Fruit fly (Drosophila melanogaster) whole organism, larva: ENCODE data around the gene Setx.

Experiments
- noc ChIP-seq: fragments of 200-800 bp; sonication (Bioruptor generic); optimal IDR thresholded peaks from 3 replicates; lab custom pipeline; 2019; ENCODE audit warnings: missing biosample characterization, mild to moderate bottlenecking, missing genetic modification characterization, moderate library complexity

The Setx gene

DNA sequence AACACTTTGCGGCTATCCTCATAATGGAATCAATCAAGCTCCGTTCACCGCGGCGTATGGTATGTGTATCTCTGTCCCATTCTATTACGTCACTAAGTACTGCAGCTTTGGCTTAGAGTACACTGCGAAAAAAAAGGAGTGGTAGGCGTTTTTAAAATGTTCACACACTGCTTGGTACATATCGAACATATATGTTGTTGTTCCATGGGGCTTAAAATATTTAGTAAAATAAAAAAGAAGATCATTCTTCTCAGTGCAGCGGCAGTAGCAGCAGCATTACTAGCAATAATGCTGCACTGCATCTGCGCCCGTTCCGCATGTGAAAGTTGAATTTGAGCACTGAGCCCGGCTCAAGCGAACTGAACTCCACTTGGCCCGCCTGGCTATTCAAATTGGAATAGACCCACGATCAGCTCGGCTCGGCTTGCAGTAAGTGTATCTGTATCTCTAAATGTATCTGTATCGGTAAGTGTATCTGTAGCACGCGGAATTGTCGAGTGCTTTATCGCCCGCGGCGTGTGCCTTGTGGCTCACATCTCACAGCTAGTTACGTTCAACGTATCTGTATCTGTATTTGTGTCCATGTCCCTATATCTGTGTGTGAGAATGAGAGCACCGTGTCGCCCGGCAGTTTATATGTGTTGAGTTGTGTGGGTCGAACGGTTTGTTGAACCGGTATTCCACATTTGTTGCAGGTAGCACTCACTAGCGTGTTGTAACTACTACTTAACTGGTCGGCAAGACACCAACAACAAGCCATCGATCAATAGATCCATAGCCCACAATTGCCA is 16.1 kb upstream of the Setx start:
- TF ChIP-seq noc: no peak

DNA sequence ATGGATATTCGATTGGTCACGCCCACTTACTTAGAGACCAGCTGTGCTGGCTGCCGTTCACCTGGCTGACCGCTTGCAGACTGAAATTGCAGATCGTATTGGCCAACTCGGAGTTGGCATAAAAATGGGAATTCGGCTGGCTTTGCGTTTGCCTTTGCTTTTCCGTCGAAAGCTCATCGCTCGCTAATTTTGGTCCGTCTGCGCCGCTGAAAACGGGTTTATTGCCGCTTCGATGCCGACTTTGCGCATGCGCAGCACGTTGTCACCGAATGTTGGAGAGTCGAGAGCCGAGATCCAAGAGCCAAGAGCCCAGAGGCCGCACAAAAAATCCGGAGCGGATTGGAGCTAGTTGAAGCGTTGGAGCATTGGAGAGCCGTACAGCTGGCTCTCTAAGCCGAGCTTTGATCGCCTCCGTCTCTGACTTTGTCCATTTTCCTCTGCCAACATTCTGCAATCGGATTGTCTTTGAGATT is 14.5 kb upstream of the Setx start, which contains the start of gene CG13676:
TSS of gene CG13676 (minus strand) at position 87 of the 473 bp plus-strand sequence.
- peak; percentile 3 for TF ChIP-seq noc

DNA sequence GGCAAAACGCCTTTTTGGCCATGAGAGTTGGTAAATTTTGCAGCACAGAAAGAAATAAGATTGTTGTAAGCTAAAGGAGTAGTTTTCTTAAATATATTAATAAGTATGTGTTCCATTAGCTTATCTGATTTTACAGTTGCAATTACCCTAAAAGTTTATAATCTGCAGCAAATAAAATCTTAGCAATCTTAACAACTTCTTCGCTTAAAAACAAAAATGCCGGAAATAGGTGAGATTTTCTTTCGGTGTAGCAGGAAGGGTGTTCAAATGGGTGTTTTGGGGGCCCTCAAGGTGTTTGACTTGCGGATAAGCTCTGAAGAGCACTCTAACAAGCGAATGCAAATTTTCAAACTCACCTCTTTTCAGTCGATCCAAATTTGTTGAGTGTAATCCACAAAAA is 13.5 kb upstream of the Setx start:
- no peak for TF ChIP-seq noc

DNA sequence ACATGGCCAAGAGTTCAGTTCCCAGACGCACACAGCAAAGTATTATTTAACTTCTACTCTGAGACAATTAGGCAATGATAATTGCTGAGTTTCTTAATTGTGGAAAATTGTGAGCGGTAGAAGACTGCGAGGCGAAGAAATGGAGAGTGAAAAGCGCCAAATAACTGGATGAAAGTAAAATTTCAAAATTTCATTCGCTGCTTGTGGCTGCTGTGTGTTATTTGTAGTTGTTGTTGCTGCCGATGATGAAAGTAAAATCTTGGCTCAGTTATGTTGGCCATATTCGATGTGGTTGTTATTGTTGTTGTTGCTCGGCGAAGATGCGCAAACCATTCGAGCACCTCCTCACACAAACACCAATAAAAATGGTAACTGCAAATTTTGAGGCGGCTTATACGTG is 13.0 kb upstream of the Setx start:
- TF ChIP-seq noc: no peak

DNA sequence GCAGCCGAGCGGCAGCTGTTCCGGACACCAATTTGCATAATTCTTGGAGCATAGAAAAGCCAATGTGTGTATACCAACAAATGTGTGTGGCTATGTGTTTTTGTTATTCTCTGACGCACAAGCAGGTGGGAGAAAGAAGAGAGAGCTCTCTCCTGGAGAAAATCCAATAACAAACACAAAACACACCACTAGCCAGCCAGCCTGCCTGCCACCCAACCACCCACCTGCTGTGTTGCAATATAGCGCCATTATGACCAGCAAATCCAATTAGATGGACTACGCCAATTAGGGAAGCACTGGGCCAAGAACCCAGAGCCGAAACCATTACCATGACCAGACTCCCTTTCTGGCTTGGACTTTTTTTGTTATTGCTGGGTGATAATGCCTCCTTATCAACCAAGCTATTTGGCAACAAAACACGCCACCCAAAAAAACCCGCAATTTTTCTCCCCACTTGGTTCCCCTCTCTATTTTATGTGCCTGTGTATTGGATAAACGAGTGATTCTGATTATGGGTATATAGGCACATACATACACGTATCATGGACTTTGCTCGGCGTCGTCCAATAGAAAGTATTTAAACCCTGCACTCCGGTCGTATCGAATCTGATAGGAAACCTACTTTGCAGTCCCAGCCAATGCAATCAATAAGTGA is 8.8 kb downstream of the Setx start:
- TF ChIP-seq noc: peak; percentile 60

DNA sequence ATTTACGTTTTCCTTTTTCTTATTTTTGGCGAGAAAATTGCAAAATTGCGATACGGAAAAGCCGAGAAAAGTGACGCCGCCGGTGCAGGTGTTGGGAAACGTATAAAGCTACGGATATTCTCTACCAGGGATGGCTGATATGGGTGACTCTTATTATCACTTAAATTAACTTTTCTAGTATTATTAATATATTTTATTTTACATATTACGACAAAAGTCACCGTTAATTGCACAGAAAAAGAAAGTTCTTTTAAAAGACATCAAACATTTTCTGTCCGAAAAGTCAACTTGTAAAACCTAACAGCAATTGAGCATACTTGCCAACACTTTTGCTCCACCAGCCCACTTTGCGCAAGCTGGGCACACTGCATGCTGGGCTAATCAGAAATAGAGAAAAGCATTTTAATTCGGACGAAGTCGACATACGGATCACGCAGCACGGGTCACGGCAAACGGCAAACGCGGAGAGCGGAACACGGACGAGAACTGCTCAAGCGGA is 9.5 kb downstream of the Setx start, which contains the start of the genes Cds and Uba2:
TSS of gene Cds (plus strand) at position 51 of the 499 bp plus-strand sequence.
TSS of gene Uba2 (minus strand) at position 107 of the 499 bp plus-strand sequence.
- peak; percentile 93 for TF ChIP-seq noc

DNA sequence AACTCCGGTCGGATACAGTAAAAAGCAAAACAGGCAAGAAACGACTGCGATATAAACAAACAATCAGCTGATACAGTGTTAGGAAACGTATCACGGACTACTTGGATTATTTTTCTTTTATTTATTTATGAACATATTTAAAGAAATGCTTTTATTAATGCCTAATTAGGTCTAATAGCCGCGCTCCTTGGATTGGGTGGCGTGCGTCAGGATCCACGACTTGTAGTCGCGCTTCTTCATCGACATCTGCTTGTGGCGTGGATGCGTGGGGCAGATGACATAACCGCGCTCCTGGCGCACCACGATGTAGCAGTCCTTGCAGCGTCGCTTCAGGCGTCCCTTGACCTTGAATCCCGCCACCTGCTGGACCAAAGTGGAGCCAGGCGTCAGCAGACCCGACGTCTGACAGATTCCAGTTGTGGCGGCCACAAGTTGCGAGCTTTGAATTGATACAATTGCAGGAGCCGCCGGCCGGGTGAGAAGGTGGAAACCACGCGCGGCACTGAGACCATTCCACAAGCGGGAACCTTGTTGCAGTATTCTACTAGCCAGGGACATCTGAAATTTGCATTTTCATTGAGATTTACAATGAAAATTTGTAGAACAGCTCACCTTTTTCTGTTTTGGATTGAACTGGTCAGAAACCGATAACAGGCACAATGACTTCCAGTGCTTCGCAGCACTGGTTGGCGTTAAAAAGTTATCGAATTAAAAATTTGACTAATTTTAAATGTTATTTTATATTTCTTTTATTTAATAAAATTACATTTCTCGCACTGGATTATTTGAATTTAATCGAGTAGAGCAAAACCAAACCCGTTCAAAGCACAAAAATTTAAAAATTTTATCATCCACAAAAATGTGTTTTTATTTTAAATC is 12.6 kb downstream of the Setx start, which contains the start of the genes CG7550 and mRpL36:
TSS of gene CG7550 (minus strand) at position 51 of the 879 bp plus-strand sequence.
TSS of gene mRpL36 (minus strand) at position 652 of the 879 bp plus-strand sequence.
- no peak for TF ChIP-seq noc

DNA sequence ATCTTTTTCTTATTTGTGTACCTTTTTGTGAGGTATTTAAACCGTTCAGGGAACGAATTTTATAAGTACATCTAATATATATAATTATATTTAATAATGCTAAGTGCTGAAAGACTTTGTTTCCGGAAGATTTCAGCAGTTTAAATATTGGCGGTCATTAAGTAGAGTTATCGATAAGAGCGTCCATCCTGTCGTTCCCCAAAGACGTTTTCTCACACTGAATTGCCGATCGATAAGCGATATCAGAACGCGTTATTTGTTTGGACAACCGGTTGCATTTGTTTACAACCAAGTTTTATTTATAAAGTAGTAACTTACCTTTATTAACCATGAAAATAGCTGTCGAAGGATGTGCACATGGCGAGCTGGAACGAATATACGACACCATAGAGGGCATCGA is 15.7 kb downstream of the Setx start, which contains the start of gene ldbr:
TSS of gene ldbr (plus strand) at position 238 of the 400 bp plus-strand sequence.
- no peak for TF ChIP-seq noc

DNA sequence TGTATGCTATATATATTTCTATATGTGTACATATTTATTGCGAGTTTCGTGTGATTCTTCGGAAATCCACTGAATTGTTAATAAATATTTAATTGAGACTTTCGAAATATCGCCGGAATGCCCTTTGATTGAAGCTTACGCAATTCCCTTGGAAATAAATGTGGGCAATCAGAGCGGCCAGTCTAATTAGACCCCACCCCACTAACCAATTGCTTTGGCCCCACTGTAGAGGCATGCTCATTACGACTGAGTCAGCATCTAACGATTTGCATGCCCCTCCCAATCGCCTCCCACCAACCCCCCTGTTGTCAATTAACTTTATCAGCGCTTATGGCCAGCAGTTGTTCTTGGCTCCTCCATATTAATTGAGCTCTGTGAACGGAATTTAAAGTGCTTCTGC is 20.5 kb downstream of the Setx start:
- no peak for TF ChIP-seq noc

DNA sequence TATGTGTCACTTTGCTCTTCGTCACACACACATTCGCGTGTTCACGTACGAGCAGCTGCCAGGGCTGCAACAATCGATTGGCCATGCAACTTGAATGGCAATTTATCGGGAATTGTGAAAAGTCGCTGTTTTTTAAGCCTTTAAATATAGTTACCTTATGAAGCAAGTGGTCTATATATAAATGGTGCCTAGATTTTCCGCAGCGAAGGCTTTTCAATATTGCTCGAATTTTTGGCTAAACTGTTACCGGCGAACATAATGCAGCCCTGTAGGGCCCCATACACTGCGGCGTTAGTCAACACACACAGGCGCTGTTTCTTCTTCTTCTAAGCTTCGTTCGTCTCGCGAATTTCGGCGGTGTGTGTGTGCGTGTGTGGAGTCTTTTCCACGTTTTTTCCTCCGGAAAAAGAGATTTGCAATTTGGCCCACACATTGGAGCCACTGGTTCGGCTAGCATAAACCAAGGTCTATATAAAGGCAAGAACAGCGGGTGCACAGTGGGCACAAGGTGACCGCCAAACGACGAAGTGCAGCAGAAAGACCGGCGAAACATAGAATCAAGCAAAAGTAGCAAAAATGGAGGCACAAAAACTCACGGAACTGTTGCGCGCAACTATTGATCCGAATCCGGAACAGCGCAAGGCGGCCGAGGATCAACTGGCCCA is 21.3 kb downstream of the Setx start, which contains the start of the genes Arp3 and msk:
TSS of gene Arp3 (minus strand) at position 39 of the 665 bp plus-strand sequence.
TSS of gene msk (plus strand) at position 316 of the 665 bp plus-strand sequence.
- TF ChIP-seq noc: peak; percentile 76

DNA sequence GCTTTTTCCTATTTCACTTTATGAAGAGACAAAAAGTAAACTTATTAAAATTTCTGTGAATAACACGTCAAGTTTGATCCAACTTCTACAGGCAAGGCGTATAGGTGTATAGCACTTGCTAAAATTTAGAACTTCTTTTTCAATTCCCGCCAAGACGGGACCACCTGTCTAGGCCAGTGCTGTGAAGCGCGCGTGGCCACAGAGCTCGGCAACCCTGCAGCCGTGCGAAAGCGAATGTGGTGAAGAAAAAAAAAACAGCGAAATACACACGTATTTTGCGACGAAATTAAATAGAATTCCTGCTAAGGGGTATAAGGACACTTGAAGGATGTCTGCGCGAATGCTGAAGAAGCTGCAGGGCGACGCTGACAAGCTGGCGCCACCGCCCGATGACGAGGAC is 27.1 kb downstream of the Setx start, which contains the start of gene Nulp1:
TSS of gene Nulp1 (plus strand) at position 198 of the 400 bp plus-strand sequence.
- TF ChIP-seq noc: no peak

DNA sequence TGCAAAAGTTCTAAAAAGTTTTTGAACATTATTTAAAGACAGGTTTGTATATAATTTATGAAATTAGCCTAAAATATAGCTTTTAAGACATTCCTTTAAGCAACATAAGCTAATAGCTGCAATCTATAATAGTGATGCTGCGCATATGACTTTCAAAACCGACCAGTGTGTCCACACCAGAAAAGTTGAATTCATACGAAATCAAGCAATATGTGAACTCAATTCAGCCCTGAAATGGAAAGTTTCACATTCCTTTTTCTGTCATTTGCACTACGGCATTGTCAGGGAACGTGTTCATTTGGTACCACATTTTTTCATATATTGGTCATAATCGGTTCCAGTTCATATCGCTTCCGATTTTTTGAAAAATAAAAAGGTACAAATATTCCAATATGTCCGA is 28.4 kb downstream of the Setx start, which contains the start of gene fan:
TSS of gene fan (plus strand) at position 247 of the 400 bp plus-strand sequence.
- no peak for TF ChIP-seq noc

DNA sequence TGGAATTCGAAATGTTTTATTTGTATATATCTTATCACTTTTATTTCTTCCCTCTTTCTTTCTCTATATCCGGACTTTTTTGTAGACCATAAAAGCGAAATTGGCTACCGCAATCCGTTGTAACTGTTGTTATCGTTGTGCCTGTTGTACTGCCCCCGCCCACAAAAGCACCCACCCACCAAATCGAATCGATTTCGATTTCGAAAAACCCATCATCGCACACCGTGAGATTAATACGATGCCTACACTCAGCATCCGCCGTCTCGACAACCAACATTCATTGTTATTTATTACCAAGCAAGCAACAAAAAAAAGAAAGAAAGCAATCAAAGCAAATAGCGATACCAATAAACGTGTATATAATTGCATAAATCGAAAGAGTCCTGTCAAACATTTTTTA is 29.1 kb downstream of the Setx start:
- no peak for TF ChIP-seq noc

DNA sequence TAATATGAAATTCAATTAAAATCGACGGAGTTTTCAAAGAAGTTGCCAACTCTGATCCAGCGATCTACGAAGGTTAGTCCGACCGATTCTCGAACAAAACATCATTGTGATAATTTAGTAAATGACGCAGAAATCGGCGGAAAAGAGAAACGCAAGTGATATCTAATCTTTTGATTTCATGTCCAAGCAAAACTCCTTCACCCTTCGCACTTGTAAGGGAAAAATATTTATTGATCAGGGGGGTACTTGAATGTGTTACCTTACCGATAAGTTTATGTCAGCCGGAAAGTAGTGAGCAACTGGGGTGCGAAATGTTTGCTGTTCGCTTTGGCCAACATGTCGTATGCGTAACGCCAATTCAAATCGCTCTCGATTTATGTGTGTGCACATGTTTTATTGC is 40.2 kb downstream of the Setx start:
- no peak for TF ChIP-seq noc

DNA sequence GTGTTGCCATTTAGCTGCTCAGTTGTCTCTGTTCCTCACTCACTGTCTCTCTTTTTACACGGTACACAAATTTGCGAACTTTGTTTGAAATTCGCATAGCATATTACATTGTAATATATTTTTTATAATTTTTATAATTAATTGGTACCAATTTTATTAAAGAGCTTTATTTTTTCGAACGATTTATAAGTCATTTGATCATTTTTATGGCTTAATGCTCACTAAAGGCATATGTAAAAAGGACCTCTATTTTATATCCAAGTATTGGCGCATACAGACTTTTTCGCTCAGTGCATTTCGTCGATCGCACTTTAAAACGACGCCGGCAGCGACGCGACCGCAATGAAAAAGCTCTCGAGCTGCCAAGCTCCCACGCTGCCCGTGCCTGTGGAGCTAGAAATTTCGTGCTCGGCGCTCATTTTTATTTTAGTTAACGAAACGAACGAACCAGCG is 41.2 kb downstream of the Setx start:
- peak; percentile 99 for TF ChIP-seq noc
